Fruit fly (Drosophila melanogaster) whole organism, adult: ENCODE measurements around the gene Grx1.

Experiments
- CG11617 ChIP-seq: fragments of 200-800 bp; sonication (Bioruptor generic); optimal IDR thresholded peaks from 2 replicates; lab custom pipeline; 2017; ENCODE audit warnings: mild to moderate bottlenecking, missing biosample characterization, missing genetic modification reagents, missing genetic modification characterization
- CG12768 ChIP-seq: fragments of 200-800 bp; sonication (Bioruptor generic); optimal IDR thresholded peaks from 2 replicates; lab custom pipeline; 2017; ENCODE audit warnings: missing biosample characterization, missing genetic modification characterization, mild to moderate bottlenecking, moderate library complexity, missing genetic modification reagents
- CG14711 ChIP-seq: fragments of 200-800 bp; sonication (Bioruptor generic); optimal IDR thresholded peaks from 2 replicates; lab custom pipeline; 2018; ENCODE audit warnings: missing biosample characterization, mild to moderate bottlenecking, missing genetic modification characterization, moderate library complexity
- CG1620 ChIP-seq: fragments of 200-800 bp; sonication (Bioruptor generic); optimal IDR thresholded peaks from 2 replicates; lab custom pipeline; 2016; ENCODE audit warnings: missing biosample characterization, missing genetic modification characterization
- CG33017 ChIP-seq: fragments of 200-800 bp; sonication (Bioruptor generic); optimal IDR thresholded peaks from 2 replicates; lab custom pipeline; 2018; ENCODE audit warnings: missing biosample characterization, mild to moderate bottlenecking, missing genetic modification characterization, moderate library complexity
- CG5204 ChIP-seq: fragments of 200-800 bp; sonication (Bioruptor generic); optimal IDR thresholded peaks from 2 replicates; lab custom pipeline; 2016; ENCODE audit warnings: missing biosample characterization, missing genetic modification characterization
- Clk ChIP-seq: fragments of 200-800 bp; sonication (Bioruptor generic); optimal IDR thresholded peaks from 2 replicates; lab custom pipeline; 2017; ENCODE audit warnings: missing biosample characterization, missing genetic modification characterization
- Hr96 ChIP-seq: fragments of 200-800 bp; sonication (Bioruptor generic); optimal IDR thresholded peaks from 2 replicates; lab custom pipeline; 2016; ENCODE audit warnings: missing biosample characterization, missing genetic modification characterization
- cic ChIP-seq: fragments of 200-800 bp; sonication (Bioruptor generic); optimal IDR thresholded peaks from 2 replicates; lab custom pipeline; 2017; ENCODE audit warnings: missing biosample characterization, mild to moderate bottlenecking, missing genetic modification characterization, moderate library complexity
- cnc ChIP-seq, 2 experiments: fragments of >200 bp; optimal IDR thresholded peaks; 2 replicates each; lab custom pipeline; 2017
- kay ChIP-seq: fragments of 200-800 bp; sonication (Bioruptor generic); peaks from one replicate; lab custom pipeline; 2016; ENCODE audit warnings: missing biosample characterization, missing genetic modification characterization, borderline replicate concordance
- ovo ChIP-seq: fragments of 200-800 bp; sonication (Bioruptor generic); optimal IDR thresholded peaks from 2 replicates; lab custom pipeline; 2016; ENCODE audit warnings: missing biosample characterization, missing genetic modification characterization
- tj ChIP-seq: fragments of 200-800 bp; sonication (Bioruptor generic); optimal IDR thresholded peaks from 3 replicates; lab custom pipeline; 2017; ENCODE audit warnings: missing biosample characterization, mild to moderate bottlenecking, missing genetic modification characterization, moderate library complexity
- toe ChIP-seq: fragments of 200-800 bp; sonication (Bioruptor generic); optimal IDR thresholded peaks from 2 replicates; lab custom pipeline; 2016; ENCODE audit warnings: missing biosample characterization, missing genetic modification characterization

- TF ChIP-seq kay (GFP tag; lab: Kevin White, UChicago) (peak; percentile 90), CG14711 (tag; lab: Kevin White, UChicago) (peak; percentile 87), CG11617 (GFP tag; lab: Kevin White, UChicago) (peak; percentile 98), ovo (peak; percentile 82), CG1620 (GFP tag; lab: Kevin White, UChicago) (peak; percentile 83), tj (GFP tag; lab: Kevin White, UChicago) (peak; percentile 90), toe (GFP tag; lab: Kevin White, UChicago) (peak; percentile 91), CG12768 (GFP tag; lab: Kevin White, UChicago) (peak; percentile 94), CG5204 (GFP tag; lab: Kevin White, UChicago) (peak; percentile 93), Clk (GFP tag; lab: Kevin White, UChicago) (peak; percentile 84), Hr96 (GFP tag; lab: Kevin White, UChicago) (peak; percentile 80), CG33017 (tag; lab: Kevin White, UChicago) (peak; percentile 94), cic (GFP tag; lab: Kevin White, UChicago) (peak; percentile 93), cnc (optimal IDR thresholded peaks at IDR 0.05; lab: Kevin White, UChicago) (no peak)
These were observed 21.5 kb downstream of the Grx1 start, which contains the start of gene CG3961 for dm6 chr3L:18890283-18891175.
